Worm (Caenorhabditis elegans): ENCODE data around the gene oig-8.

DNA sequence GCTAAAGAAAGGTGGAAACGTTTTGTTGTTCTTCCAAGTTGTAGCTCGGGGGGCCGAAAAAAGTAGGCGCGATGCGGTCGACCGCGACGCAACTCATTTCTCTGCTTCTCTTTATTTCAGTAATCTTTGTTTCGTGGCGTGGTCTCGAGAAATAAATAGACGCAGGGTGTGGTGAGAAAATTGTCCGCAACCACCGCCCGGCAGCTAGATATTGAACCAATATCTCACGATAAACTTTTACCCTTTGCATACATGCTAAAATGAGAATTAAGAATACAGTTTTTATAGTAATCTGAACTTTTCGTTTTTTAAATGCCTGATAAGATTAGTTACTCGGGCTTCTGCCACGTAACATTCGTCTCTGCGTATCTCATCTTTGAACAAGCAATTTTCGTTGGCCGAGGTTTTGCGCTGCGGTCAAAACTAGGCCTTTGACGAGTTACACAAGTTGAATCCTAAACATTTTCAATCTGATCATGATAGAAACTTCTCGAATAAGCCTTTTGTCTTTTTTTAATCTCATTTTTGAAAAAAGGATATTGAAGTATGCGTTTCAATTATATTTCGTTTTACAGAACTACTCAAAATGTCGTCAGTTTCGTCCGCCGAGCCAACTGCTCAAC is 34.8 kb upstream of the oig-8 start, which contains the start of gene gyf-1:
- TF ChIP-seq him-1 (tag; optimal IDR thresholded peaks at IDR 0.05) (no peak), W03F9.2 (tag; optimal IDR thresholded peaks at IDR 0.05) (no peak)
